Worm (Caenorhabditis elegans) whole organism, L1 larva: ENCODE data around the gene clec-61.

Experiments
- C04F5.9 ChIP-seq: sonication (generic microtip); optimal IDR thresholded peaks from 2 replicates; lab custom pipeline; 2016; ENCODE audit warnings: missing genetic modification characterization, missing compliant biosample characterization
- C16A3.4 ChIP-seq: fragments of 150-350 bp; optimal IDR thresholded peaks from 2 replicates; lab custom pipeline; 2014; ENCODE audit warnings: missing biosample characterization, missing genetic modification characterization
- alr-1 ChIP-seq: fragments of 200-800 bp; sonication (Bioruptor generic); optimal IDR thresholded peaks from 2 replicates; lab custom pipeline; 2018; ENCODE audit warnings: borderline replicate concordance, mild to moderate bottlenecking, missing genetic modification characterization, missing compliant biosample characterization
- aly-2 ChIP-seq: fragments of 150-350 bp; optimal IDR thresholded peaks from 2 replicates; lab custom pipeline; 2014; ENCODE audit warnings: missing biosample characterization, missing genetic modification characterization
- ceh-63 ChIP-seq: fragments of 200-800 bp; sonication (Bioruptor generic); optimal IDR thresholded peaks from 2 replicates; lab custom pipeline; 2018; ENCODE audit warnings: mild to moderate bottlenecking, missing genetic modification characterization, missing compliant biosample characterization
- ceh-82 ChIP-seq, 3 experiments: fragments of 150-350 bp in 1 of 3; sonication (generic microtip) in 2 of 3; optimal IDR thresholded peaks; 2 replicates each; lab custom pipeline; 2014 to 2017; ENCODE audit warnings: missing biosample characterization in 3 of 3, missing genetic modification characterization in 3 of 3
- ceh-90 ChIP-seq: sonication (generic microtip); optimal IDR thresholded peaks from 2 replicates; lab custom pipeline; 2016; ENCODE audit warnings: missing genetic modification characterization, missing compliant biosample characterization
- dpl-1 ChIP-seq, 3 experiments: fragments of 150-350 bp in 2 of 3; sonication (generic microtip) in 1 of 3; optimal IDR thresholded peaks; 2 replicates each; lab custom pipeline; 2014 to 2017; ENCODE audit warnings: missing biosample characterization in 3 of 3, missing genetic modification characterization in 3 of 3, missing genetic modification reagents in 3 of 3
- efl-1 ChIP-seq, 4 experiments: fragments of 150-350 bp; optimal IDR thresholded peaks in 3 of 4; peaks in 1 of 4; 1 replicate in 1 of 4; 2 replicates in 3 of 4; lab custom pipeline; 2014; ENCODE audit warnings: missing biosample characterization in 2 of 4, missing genetic modification characterization in 2 of 4, missing genetic modification reagents in 2 of 4
- efl-3 ChIP-seq: fragments of 200-800 bp; sonication (Bioruptor generic); optimal IDR thresholded peaks from 2 replicates; lab custom pipeline; 2018; ENCODE audit warnings: mild to moderate bottlenecking, missing genetic modification characterization, missing compliant biosample characterization
- egl-13 ChIP-seq: sonication (generic microtip); optimal IDR thresholded peaks from 2 replicates; lab custom pipeline; 2016; ENCODE audit warnings: missing genotype, missing genetic modification reagents, missing genetic modification characterization, missing compliant biosample characterization
- elt-2 ChIP-seq: sonication (generic microtip); optimal IDR thresholded peaks from 2 replicates; lab custom pipeline; 2016; ENCODE audit warnings: missing genetic modification characterization, mild to moderate bottlenecking, inconsistent platforms, missing compliant biosample characterization, missing genetic modification reagents
- fkh-10 ChIP-seq: sonication (generic microtip); optimal IDR thresholded peaks from 2 replicates; lab custom pipeline; 2017; ENCODE audit warnings: missing biosample characterization, missing genetic modification reagents, missing genetic modification characterization
- fkh-8 ChIP-seq: sonication (generic microtip); optimal IDR thresholded peaks from 2 replicates; lab custom pipeline; 2016; ENCODE audit warnings: mild to moderate bottlenecking, missing genetic modification characterization, missing compliant biosample characterization
- hlh-17 ChIP-seq: fragments of 200-800 bp; sonication (Bioruptor generic); optimal IDR thresholded peaks from 2 replicates; lab custom pipeline; 2018; ENCODE audit warnings: missing genetic modification characterization, mild to moderate bottlenecking, missing compliant biosample characterization, moderate library complexity, borderline replicate concordance
- hpl-2 ChIP-seq: fragments of 150-350 bp; optimal IDR thresholded peaks from 2 replicates; lab custom pipeline; 2014; ENCODE audit warnings: missing biosample characterization, missing genetic modification reagents, missing genetic modification characterization
- irx-1 ChIP-seq: sonication (generic microtip); optimal IDR thresholded peaks from 2 replicates; lab custom pipeline; 2016; ENCODE audit warnings: missing genetic modification characterization, missing compliant biosample characterization
- isw-1 ChIP-seq: fragments of 200-800 bp; sonication (Bioruptor generic); IDR thresholded peaks from 2 replicates; pipeline ENCODE4 v1.3.6; 2022; ENCODE audit warnings: missing genetic modification characterization, missing compliant biosample characterization
- lin-13 ChIP-seq: fragments of 150-350 bp; optimal IDR thresholded peaks from 2 replicates; lab custom pipeline; 2014; ENCODE audit warnings: missing biosample characterization, missing genetic modification reagents, missing genetic modification characterization
- lin-14 ChIP-seq: fragments of 200-800 bp; sonication (Bioruptor generic); optimal IDR thresholded peaks from 2 replicates; lab custom pipeline; 2018; ENCODE audit warnings: mild to moderate bottlenecking, missing genetic modification characterization, moderate library complexity, missing compliant biosample characterization
- lin-15B ChIP-seq: fragments of 150-350 bp; sonication (generic microtip); optimal IDR thresholded peaks from 3 replicates; lab custom pipeline; 2014; ENCODE audit warnings: missing biosample characterization, missing genetic modification characterization
- lin-35 ChIP-seq, 2 experiments: fragments of 150-350 bp; optimal IDR thresholded peaks; 2 replicates each; lab custom pipeline; 2014; ENCODE audit warnings: missing biosample characterization in 2 of 2, missing genetic modification characterization in 2 of 2, missing genetic modification reagents in 2 of 2
- lin-39 ChIP-seq: fragments of 150-350 bp; optimal IDR thresholded peaks from 2 replicates; lab custom pipeline; 2014; ENCODE audit warnings: missing biosample characterization, missing genetic modification reagents, missing genetic modification characterization
- lir-3 ChIP-seq: sonication (generic microtip); optimal IDR thresholded peaks from 2 replicates; lab custom pipeline; 2016; ENCODE audit warnings: mild to moderate bottlenecking, missing genetic modification characterization, moderate library complexity, missing compliant biosample characterization; ENCODE audit not compliant: poor library complexity
- lsy-2 ChIP-seq, 2 experiments: fragments of 150-350 bp; optimal IDR thresholded peaks; 2 replicates each; lab custom pipeline; 2014; ENCODE audit warnings: missing biosample characterization in 2 of 2, missing genetic modification characterization in 2 of 2
- mab-9 ChIP-seq: fragments of 200-800 bp; sonication (Bioruptor generic); IDR thresholded peaks from 2 replicates; pipeline ENCODE4 v1.3.6; 2022; ENCODE audit warnings: missing genetic modification reagents, missing genetic modification characterization, missing compliant biosample characterization
- mdl-1 ChIP-seq, 2 experiments: fragments of 150-350 bp; optimal IDR thresholded peaks; 2 replicates each; lab custom pipeline; 2014 to 2017; ENCODE audit warnings: missing biosample characterization in 2 of 2, missing genetic modification characterization in 2 of 2, inconsistent platforms in 1 of 2
- mep-1 ChIP-seq: fragments of 150-350 bp; optimal IDR thresholded peaks from 2 replicates; lab custom pipeline; 2014; ENCODE audit warnings: missing biosample characterization, missing genetic modification characterization
- nhr-20 ChIP-seq: sonication (generic microtip); optimal IDR thresholded peaks from 2 replicates; lab custom pipeline; 2016; ENCODE audit warnings: mild to moderate bottlenecking, missing genetic modification characterization, missing compliant biosample characterization
- nhr-47 ChIP-seq: sonication (generic microtip); optimal IDR thresholded peaks from 2 replicates; lab custom pipeline; 2016; ENCODE audit warnings: mild to moderate bottlenecking, missing genetic modification characterization, moderate library complexity, missing compliant biosample characterization
- nhr-71 ChIP-seq: sonication (generic microtip); optimal IDR thresholded peaks from 2 replicates; lab custom pipeline; 2016; ENCODE audit warnings: mild to moderate bottlenecking, missing genetic modification characterization, moderate library complexity, missing compliant biosample characterization
- nhr-76 ChIP-seq: sonication (generic microtip); optimal IDR thresholded peaks from 2 replicates; lab custom pipeline; 2017; ENCODE audit warnings: missing biosample characterization, missing genetic modification characterization
- nhr-77 ChIP-seq: fragments of 150-350 bp; optimal IDR thresholded peaks from 2 replicates; lab custom pipeline; 2014; ENCODE audit warnings: missing biosample characterization, missing genetic modification characterization
- nhr-85 ChIP-seq: sonication (generic microtip); peaks from one replicate; lab custom pipeline; 2016; ENCODE audit warnings: missing genetic modification characterization, inconsistent platforms, missing compliant biosample characterization
- nhr-90 ChIP-seq: sonication (generic microtip); optimal IDR thresholded peaks from 2 replicates; lab custom pipeline; 2016; ENCODE audit warnings: mild to moderate bottlenecking, missing genetic modification characterization, missing compliant biosample characterization; ENCODE audit not compliant: poor library complexity
- pag-3 ChIP-seq: sonication (generic microtip); optimal IDR thresholded peaks from 2 replicates; lab custom pipeline; 2017; ENCODE audit warnings: missing genetic modification characterization, mild to moderate bottlenecking, missing compliant biosample characterization, antibody characterized with exemption, borderline replicate concordance; ENCODE audit not compliant: insufficient read depth
- pqm-1 ChIP-seq: sonication (generic microtip); optimal IDR thresholded peaks from 3 replicates; lab custom pipeline; 2017; ENCODE audit warnings: missing biosample characterization, missing genetic modification characterization
- rnt-1 ChIP-seq: sonication (generic microtip); optimal IDR thresholded peaks from 2 replicates; lab custom pipeline; 2016; ENCODE audit warnings: mild to moderate bottlenecking, missing genetic modification characterization, moderate library complexity, missing compliant biosample characterization
- skn-1 ChIP-seq: fragments of 150-350 bp; optimal IDR thresholded peaks from 2 replicates; lab custom pipeline; 2014; ENCODE audit warnings: missing biosample characterization, missing genetic modification characterization
- snpc-4 ChIP-seq: fragments of 150-350 bp; optimal IDR thresholded peaks from 2 replicates; lab custom pipeline; 2014; ENCODE audit warnings: missing biosample characterization, missing genetic modification characterization
- snu-23 ChIP-seq: sonication (generic microtip); optimal IDR thresholded peaks from 2 replicates; lab custom pipeline; 2016; ENCODE audit warnings: missing genetic modification characterization, missing compliant biosample characterization
- sptf-1 ChIP-seq: fragments of 150-350 bp; optimal IDR thresholded peaks from 2 replicates; lab custom pipeline; 2014; ENCODE audit warnings: missing biosample characterization, missing genetic modification characterization
- sup-37 ChIP-seq: fragments of 200-800 bp; sonication (Bioruptor generic); optimal IDR thresholded peaks from 2 replicates; lab custom pipeline; 2018; ENCODE audit warnings: mild to moderate bottlenecking, missing genetic modification characterization, missing compliant biosample characterization
- swsn-7 ChIP-seq: sonication (generic microtip); optimal IDR thresholded peaks from 2 replicates; lab custom pipeline; 2016; ENCODE audit warnings: missing genetic modification characterization, missing compliant biosample characterization
- unc-30 ChIP-seq: sonication (generic microtip); optimal IDR thresholded peaks from 2 replicates; lab custom pipeline; 2017; ENCODE audit warnings: missing biosample characterization, missing genetic modification characterization
- unc-86 ChIP-seq: sonication (generic microtip); optimal IDR thresholded peaks from 2 replicates; lab custom pipeline; 2016; ENCODE audit warnings: missing genetic modification characterization, missing compliant biosample characterization
- unc-98 ChIP-seq: fragments of 200-800 bp; sonication (Bioruptor generic); IDR thresholded peaks from 2 replicates; pipeline ENCODE4 v1.3.6; 2022; ENCODE audit warnings: missing genetic modification characterization, missing compliant biosample characterization
- xbp-1 ChIP-seq: sonication (generic microtip); optimal IDR thresholded peaks from 2 replicates; lab custom pipeline; 2016; ENCODE audit warnings: missing genetic modification characterization, missing compliant biosample characterization
- zag-1 ChIP-seq: fragments of 150-350 bp; optimal IDR thresholded peaks from 2 replicates; lab custom pipeline; 2014; ENCODE audit warnings: missing biosample characterization, missing genetic modification characterization
- ztf-11 ChIP-seq, 2 experiments: sonication (generic microtip); optimal IDR thresholded peaks; 2 replicates each; lab custom pipeline; 2016 to 2017; ENCODE audit warnings: missing genetic modification characterization in 2 of 2, missing biosample characterization in 1 of 2, missing compliant biosample characterization in 1 of 2
- ztf-4 ChIP-seq: fragments of 150-350 bp; optimal IDR thresholded peaks from 2 replicates; lab custom pipeline; 2014; ENCODE audit warnings: missing biosample characterization, missing genetic modification characterization

The clec-61 gene

ce11 chrII:10446300-10446699, 44.0 kb downstream of the clec-61 start (continued):
- TF ChIP-seq nhr-20 (tag; lab: Kevin White, UChicago), result peak; percentile 88
- TF ChIP-seq sup-37 (GFP tag; lab: Kevin White, UChicago), result no peak
- peak; percentile 59 for TF ChIP-seq nhr-90
- peak; percentile 51 for TF ChIP-seq rnt-1 (tag; lab: Kevin White, UChicago)
- no peak for TF ChIP-seq efl-1 (optimal IDR thresholded peaks at IDR 0.05; lab: Kevin White, UChicago)
- TF ChIP-seq efl-1 (GFP tag; optimal IDR thresholded peaks at IDR 0.05 in 1 of 2; lab: Kevin White, UChicago), result peak in 1 of 2 experiments; percentile 50
- peak; percentile 65 for TF ChIP-seq elt-2
- no peak for TF ChIP-seq fkh-10 (GFP tag; lab: Kevin White, UChicago)
- TF ChIP-seq efl-3 (GFP tag; lab: Kevin White, UChicago), result no peak
- TF ChIP-seq mab-9, result no peak
- peak; percentile 57 for TF ChIP-seq mep-1 (tag; lab: Kevin White, UChicago)
- TF ChIP-seq nhr-77 (tag; lab: Kevin White, UChicago), result no peak
- peak; percentile 85 for TF ChIP-seq nhr-71 (tag; lab: Kevin White, UChicago)
- peak; percentile 87 for TF ChIP-seq nhr-85 (tag; lab: Kevin White, UChicago)
- TF ChIP-seq fkh-8 (tag; lab: Kevin White, UChicago), result no peak

DNA sequence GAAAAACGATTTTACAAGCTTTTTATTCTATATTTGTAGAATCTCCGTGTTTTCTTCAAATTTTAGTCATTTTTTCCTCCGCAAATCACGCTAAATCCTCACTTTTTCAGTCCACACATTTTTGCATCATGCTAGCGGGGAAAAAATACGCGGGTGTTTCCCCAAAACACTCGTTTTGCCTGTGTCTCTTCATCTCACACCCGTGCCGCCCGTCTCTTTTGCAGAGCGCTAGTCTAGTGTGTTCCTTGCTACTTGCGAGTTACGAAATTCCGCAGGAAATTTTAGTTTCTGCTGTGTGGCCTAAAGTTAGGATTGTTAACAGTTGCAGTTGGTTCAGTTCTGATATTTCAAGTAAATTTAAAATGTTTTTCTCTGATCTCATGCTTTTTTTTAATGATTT, 44.6 kb downstream of the clec-61 start:
- no peak for TF ChIP-seq sptf-1 (tag; lab: Kevin White, UChicago)
- TF ChIP-seq pag-3 (tag; lab: Kevin White, UChicago), result no peak
- peak; percentile 13 for TF ChIP-seq fkh-8 (tag; lab: Kevin White, UChicago)
- no peak for TF ChIP-seq ztf-4 (tag; lab: Kevin White, UChicago)
- peak; percentile 73 for TF ChIP-seq lin-14 (GFP tag; lab: Kevin White, UChicago)
- TF ChIP-seq snpc-4 (tag; lab: Kevin White, UChicago), result no peak
- no peak for TF ChIP-seq nhr-47
- no peak for TF ChIP-seq unc-30 (tag; lab: Kevin White, UChicago)
- TF ChIP-seq zag-1 (tag; lab: Kevin White, UChicago), result no peak
- no peak for TF ChIP-seq nhr-76 (tag; lab: Kevin White, UChicago)
- peak in 1 of 2 experiments; percentile 52 for TF ChIP-seq mdl-1 (tag; optimal IDR thresholded peaks at IDR 0.05; lab: Kevin White, UChicago)
- no peak for TF ChIP-seq unc-98 (GFP tag; lab: Robert Waterston, UW)
- TF ChIP-seq lin-13 (GFP tag; lab: Kevin White, UChicago), result peak; percentile 29
- no peak for TF ChIP-seq ceh-90 (tag; lab: Kevin White, UChicago)
- no peak for TF ChIP-seq lsy-2 (tag; optimal IDR thresholded peaks at IDR 0.05; lab: Kevin White, UChicago)
- peak; percentile 9 for TF ChIP-seq mep-1 (tag; lab: Kevin White, UChicago)
- TF ChIP-seq C16A3.4, result no peak
- TF ChIP-seq skn-1 (tag; lab: Kevin White, UChicago), result peak; percentile 53
- TF ChIP-seq alr-1 (tag; lab: Kevin White, UChicago), result no peak
- no peak for TF ChIP-seq aly-2 (tag; lab: Kevin White, UChicago)
- TF ChIP-seq ceh-82 (tag; optimal IDR thresholded peaks at IDR 0.05; lab: Kevin White, UChicago), result peak in 2 of 3 experiments; percentile 3 to 73
- no peak for TF ChIP-seq hpl-2 (GFP tag; lab: Kevin White, UChicago)
- TF ChIP-seq C04F5.9 (tag; lab: Kevin White, UChicago), result no peak
- no peak for TF ChIP-seq isw-1 (GFP tag; lab: Robert Waterston, UW)
- no peak for TF ChIP-seq snu-23
- TF ChIP-seq dpl-1 (GFP tag; optimal IDR thresholded peaks at IDR 0.05; lab: Kevin White, UChicago), result peak in 2 of 3 experiments; percentile 19 to 32
- TF ChIP-seq ztf-11 (tag; optimal IDR thresholded peaks at IDR 0.05; lab: Kevin White, UChicago), result no peak
- TF ChIP-seq egl-13 (tag; lab: Kevin White, UChicago), result no peak
- peak; percentile 1 to 23 for TF ChIP-seq lin-35 (GFP tag; optimal IDR thresholded peaks at IDR 0.05; lab: Kevin White, UChicago)
- TF ChIP-seq xbp-1 (tag; lab: Kevin White, UChicago), result no peak
- TF ChIP-seq swsn-7, result no peak
- TF ChIP-seq pqm-1 (tag; lab: Kevin White, UChicago), result no peak
- TF ChIP-seq hlh-17, result no peak
- no peak for TF ChIP-seq unc-86 (tag; lab: Kevin White, UChicago)
- TF ChIP-seq ceh-63, result no peak
- no peak for TF ChIP-seq irx-1 (tag; lab: Kevin White, UChicago)
- no peak for TF ChIP-seq lir-3 (tag; lab: Kevin White, UChicago)
- no peak for TF ChIP-seq lin-15B (tag; lab: Kevin White, UChicago)
- TF ChIP-seq lin-39, result no peak
- TF ChIP-seq nhr-20 (tag; lab: Kevin White, UChicago), result peak; percentile 35
